Fruit fly (Drosophila melanogaster) whole organism, pupa: ENCODE measurements around the gene CG46523.

Experiments used
- CG10348 ChIP-seq: fragments of 200-800 bp; sonication (Bioruptor generic); IDR thresholded peaks from 2 replicates; pipeline ENCODE4 v1.3.6; 2022; ENCODE audit warnings: missing biosample characterization, missing genetic modification characterization
- CG12605 ChIP-seq: fragments of 200-800 bp; sonication (Bioruptor generic); IDR thresholded peaks from 2 replicates; pipeline ENCODE4 v1.3.6; 2022; ENCODE audit warnings: missing biosample characterization, missing genetic modification characterization
- CG13204 ChIP-seq: fragments of 200-800 bp; sonication (Bioruptor generic); optimal IDR thresholded peaks from 2 replicates; lab custom pipeline; 2018; ENCODE audit warnings: missing biosample characterization, mild to moderate bottlenecking, missing genetic modification characterization, moderate library complexity
- CG14655 ChIP-seq: fragments of 200-800 bp; sonication (Bioruptor generic); optimal IDR thresholded peaks from 3 replicates; lab custom pipeline; 2017; ENCODE audit warnings: mild to moderate bottlenecking, missing biosample characterization, missing genetic modification reagents, missing genetic modification characterization
- CG15710 ChIP-seq: fragments of 200-800 bp; sonication (Bioruptor generic); optimal IDR thresholded peaks from 2 replicates; lab custom pipeline; 2018; ENCODE audit warnings: missing biosample characterization, mild to moderate bottlenecking, missing genetic modification characterization, moderate library complexity
- CG17806 ChIP-seq: fragments of 200-800 bp; sonication (Bioruptor generic); optimal IDR thresholded peaks from 2 replicates; lab custom pipeline; 2018; ENCODE audit warnings: missing biosample characterization, mild to moderate bottlenecking, missing genetic modification characterization, moderate library complexity
- CG32121 ChIP-seq: fragments of 200-800 bp; sonication (Bioruptor generic); IDR thresholded peaks from 2 replicates; pipeline ENCODE4 v1.3.6; 2022; ENCODE audit warnings: missing biosample characterization, missing genetic modification characterization
- CG34367 ChIP-seq: fragments of 200-800 bp; sonication (Bioruptor generic); optimal IDR thresholded peaks from 2 replicates; lab custom pipeline; 2018; ENCODE audit warnings: missing biosample characterization, mild to moderate bottlenecking, missing genetic modification characterization
- CG4496 ChIP-seq: fragments of 200-800 bp; sonication (Bioruptor generic); IDR thresholded peaks from 3 replicates; pipeline ENCODE4 v1.3.6; 2022; ENCODE audit warnings: missing biosample characterization, missing genetic modification characterization
- CG8159 ChIP-seq: fragments of 200-800 bp; sonication (Bioruptor generic); optimal IDR thresholded peaks from 3 replicates; lab custom pipeline; 2018; ENCODE audit warnings: missing biosample characterization, mild to moderate bottlenecking, missing genetic modification characterization, moderate library complexity
- CG8301 ChIP-seq: fragments of 200-800 bp; sonication (Bioruptor generic); optimal IDR thresholded peaks from 2 replicates; lab custom pipeline; 2018; ENCODE audit warnings: missing biosample characterization, mild to moderate bottlenecking, missing genetic modification characterization
- CG9948 ChIP-seq: fragments of 200-800 bp; sonication (Bioruptor generic); optimal IDR thresholded peaks from 2 replicates; lab custom pipeline; 2018; ENCODE audit warnings: missing biosample characterization, mild to moderate bottlenecking, missing genetic modification characterization, moderate library complexity
- D1 ChIP-seq: fragments of 200-800 bp; sonication (Bioruptor generic); optimal IDR thresholded peaks from 2 replicates; lab custom pipeline; 2018; ENCODE audit warnings: missing biosample characterization, mild to moderate bottlenecking, missing genetic modification characterization, moderate library complexity
- EcR ChIP-seq: fragments of 200-800 bp; sonication (Bioruptor generic); optimal IDR thresholded peaks from 3 replicates; lab custom pipeline; 2019; ENCODE audit warnings: missing biosample characterization, missing genetic modification characterization, mild to moderate bottlenecking, moderate library complexity, missing genetic modification reagents
- Ets98B ChIP-seq: fragments of 200-800 bp; sonication (Bioruptor generic); IDR thresholded peaks from 2 replicates; pipeline ENCODE4 v1.3.6; 2022; ENCODE audit warnings: missing biosample characterization, missing genetic modification characterization
- Pif1A ChIP-seq: fragments of 200-800 bp; sonication (Bioruptor generic); optimal IDR thresholded peaks from 3 replicates; lab custom pipeline; 2016; ENCODE audit warnings: missing biosample characterization, missing genetic modification characterization
- Pif1B ChIP-seq: fragments of 200-800 bp; sonication (Bioruptor generic); optimal IDR thresholded peaks from 3 replicates; lab custom pipeline; 2016; ENCODE audit warnings: missing biosample characterization, missing genetic modification characterization
- Snoo ChIP-seq: fragments of 200-800 bp; sonication (Bioruptor generic); optimal IDR thresholded peaks from 3 replicates; lab custom pipeline; 2017; ENCODE audit warnings: missing biosample characterization, mild to moderate bottlenecking, missing genetic modification characterization, inconsistent platforms
- fd96Ca ChIP-seq: fragments of 200-800 bp; sonication (Bioruptor generic); IDR thresholded peaks from 3 replicates; pipeline ENCODE4 v1.3.6; 2022; ENCODE audit warnings: missing biosample characterization, missing genetic modification characterization
- gl ChIP-seq: fragments of 200-800 bp; sonication (Bioruptor generic); optimal IDR thresholded peaks from 2 replicates; lab custom pipeline; 2018; ENCODE audit warnings: missing biosample characterization, mild to moderate bottlenecking, missing genetic modification characterization
- rn ChIP-seq: fragments of 200-800 bp; sonication (Bioruptor generic); IDR thresholded peaks from 2 replicates; pipeline ENCODE4 v1.3.6; 2022; ENCODE audit warnings: missing biosample characterization, missing genetic modification characterization

Gene CG46523

DNA sequence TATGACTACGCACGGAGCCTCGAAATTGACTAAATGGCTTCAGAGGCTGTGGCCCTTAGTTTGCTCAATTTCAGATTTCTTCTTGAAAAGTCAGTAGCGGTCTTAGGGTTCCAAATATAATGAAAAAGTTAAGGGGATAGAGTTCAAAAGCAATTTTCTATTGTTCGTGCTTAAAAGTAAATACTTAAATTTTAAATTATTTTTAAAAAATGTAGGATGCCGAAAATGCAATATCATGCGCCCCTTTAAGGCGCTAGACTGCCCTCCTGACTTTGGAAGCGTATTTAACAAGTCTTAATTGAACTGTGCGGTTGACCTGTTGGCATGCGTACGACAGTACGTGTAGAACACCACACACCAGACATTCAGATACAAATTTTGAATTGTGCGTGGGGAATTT is 24.2 kb downstream of the CG46523 start:
- TF ChIP-seq Ets98B (no peak), CG8301 (tag; lab: Kevin White, UChicago) (no peak), CG34367 (tag; lab: Kevin White, UChicago) (no peak), Pif1A (GFP tag; lab: Kevin White, UChicago) (no peak), CG8159 (tag; lab: Kevin White, UChicago) (no peak), Pif1B (no peak), rn (no peak), CG4496 (GFP tag; lab: Robert Waterston, UW) (no peak), CG12605 (GFP tag; lab: Robert Waterston, UW) (no peak), CG15710 (tag; lab: Kevin White, UChicago) (no peak), CG17806 (tag; lab: Kevin White, UChicago) (no peak), EcR (no peak), D1 (tag; lab: Kevin White, UChicago) (no peak), Snoo (tag; lab: Kevin White, UChicago) (no peak)

DNA sequence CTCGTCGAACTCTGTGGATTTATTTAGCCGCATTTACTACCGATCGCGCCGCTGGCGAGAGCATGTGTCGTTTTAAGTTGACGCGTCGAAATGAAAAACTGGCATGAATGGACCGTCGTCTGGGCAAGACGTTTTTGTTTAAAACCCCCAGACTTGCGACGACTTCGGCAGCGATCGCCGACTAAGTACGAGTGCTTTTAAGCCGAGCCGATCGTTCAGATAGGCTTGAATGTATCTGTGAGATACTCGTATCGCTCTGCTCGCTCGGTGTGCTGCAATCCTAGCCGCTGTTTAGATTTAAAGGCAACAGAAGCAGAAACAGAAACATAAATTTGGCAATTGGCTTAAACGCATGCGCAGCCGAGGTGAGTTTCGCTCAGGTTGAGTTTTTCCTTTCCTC is 28.8 kb downstream of the CG46523 start, which contains the start of gene dsb:
TSS of gene dsb (minus strand) at position 91 of the 400 bp plus-strand sequence.
- no peak for TF ChIP-seq Pif1A (GFP tag; lab: Kevin White, UChicago)
- TF ChIP-seq CG13204, result peak; percentile 7
- TF ChIP-seq, all 21 proteins: peak for 1

DNA sequence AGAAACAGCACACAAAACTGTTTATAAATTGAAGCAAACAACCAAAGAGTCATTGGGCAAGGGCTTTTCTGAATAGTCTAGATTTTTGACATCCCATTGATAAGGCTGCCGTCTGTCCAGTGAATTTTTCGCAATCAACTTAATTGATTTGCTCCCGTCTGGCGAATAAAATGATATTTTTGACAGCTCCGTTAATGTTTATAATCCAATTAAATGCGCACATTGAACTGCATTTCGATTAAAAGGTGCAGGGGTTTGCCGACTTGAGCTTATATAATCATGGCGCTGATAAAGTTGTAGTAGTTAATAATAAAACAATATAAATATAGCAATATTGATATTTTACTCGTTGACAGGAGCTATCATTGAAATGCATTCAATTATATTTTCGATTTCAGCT is 29.9 kb downstream of the CG46523 start:
- TF ChIP-seq Ets98B (no peak), CG32121 (GFP tag; lab: Robert Waterston, UW) (no peak), fd96Ca (GFP tag; lab: Robert Waterston, UW) (no peak), gl (no peak), CG12605 (GFP tag; lab: Robert Waterston, UW) (no peak), CG4496 (GFP tag; lab: Robert Waterston, UW) (no peak), CG8159 (tag; lab: Kevin White, UChicago) (no peak), CG9948 (tag; lab: Kevin White, UChicago) (no peak), CG14655 (GFP tag; lab: Kevin White, UChicago) (no peak), CG15710 (tag; lab: Kevin White, UChicago) (no peak), CG10348 (GFP tag; lab: Robert Waterston, UW) (no peak), CG13204 (no peak), D1 (tag; lab: Kevin White, UChicago) (no peak)

DNA sequence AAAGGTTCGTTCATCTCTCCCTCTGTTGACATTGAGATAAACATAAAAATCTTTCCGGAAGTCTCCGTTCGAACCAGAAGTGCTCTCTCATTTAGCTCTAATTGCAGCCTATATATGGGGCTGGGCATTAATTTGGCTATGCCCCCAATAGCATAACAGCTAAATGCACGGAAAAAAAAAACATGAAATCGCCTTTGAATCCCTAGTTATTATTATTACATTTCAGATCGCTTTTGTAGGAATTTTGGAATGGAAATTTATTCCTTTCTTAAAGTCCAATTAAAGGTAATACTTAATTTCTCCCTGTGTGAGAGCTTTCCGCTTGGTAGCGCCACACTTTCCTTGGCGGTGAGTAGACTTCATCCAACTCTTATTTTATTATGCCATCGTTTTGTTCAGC is 32.7 kb downstream of the CG46523 start:
- TF ChIP-seq Pif1A (GFP tag; lab: Kevin White, UChicago) (peak; percentile 19), gl (no peak), CG8301 (tag; lab: Kevin White, UChicago) (no peak), CG8159 (tag; lab: Kevin White, UChicago) (peak; percentile 4), CG17806 (tag; lab: Kevin White, UChicago) (no peak), CG32121 (GFP tag; lab: Robert Waterston, UW) (no peak)
- TF ChIP-seq, all 21 proteins: peak for 2

DNA sequence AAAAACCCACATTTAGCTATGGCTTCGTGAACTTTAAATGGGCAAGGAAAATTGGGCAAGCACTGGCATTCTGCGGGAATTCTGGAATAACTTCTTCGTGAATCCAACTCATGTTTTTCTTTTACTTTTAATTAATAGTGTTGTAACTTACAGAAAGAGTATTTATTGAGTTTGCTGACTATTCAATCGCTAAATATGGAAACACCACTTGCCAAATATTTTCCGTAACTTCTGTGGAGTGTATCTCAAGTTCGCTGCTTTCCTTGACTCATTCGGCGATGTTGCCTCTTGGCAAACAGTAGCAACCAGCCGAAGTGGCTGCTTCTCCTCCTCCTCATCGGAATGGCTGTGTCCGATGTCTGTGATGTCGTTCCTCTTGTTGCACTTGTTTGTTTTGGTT is 33.6 kb downstream of the CG46523 start:
- no peak for TF ChIP-seq CG4496 (GFP tag; lab: Robert Waterston, UW)
- TF ChIP-seq CG15710 (tag; lab: Kevin White, UChicago), result peak; percentile 23
- no peak for TF ChIP-seq CG13204
- no peak for TF ChIP-seq rn
- peak; percentile 39 for TF ChIP-seq Pif1A (GFP tag; lab: Kevin White, UChicago)
- peak; percentile 36 for TF ChIP-seq CG8301 (tag; lab: Kevin White, UChicago)
- peak; percentile 40 for TF ChIP-seq CG8159 (tag; lab: Kevin White, UChicago)
- TF ChIP-seq CG32121 (GFP tag; lab: Robert Waterston, UW), result peak; percentile 19; the same call in 1 of the 2 replicates
- TF ChIP-seq CG14655 (GFP tag; lab: Kevin White, UChicago), result peak; percentile 14
- TF ChIP-seq CG9948 (tag; lab: Kevin White, UChicago), result no peak
- TF ChIP-seq CG34367 (tag; lab: Kevin White, UChicago), result no peak
- no peak for TF ChIP-seq CG17806 (tag; lab: Kevin White, UChicago)
- TF ChIP-seq Ets98B, result no peak
- no peak for TF ChIP-seq D1 (tag; lab: Kevin White, UChicago)
- no peak for TF ChIP-seq EcR
- TF ChIP-seq Snoo (tag; lab: Kevin White, UChicago), result no peak
- TF ChIP-seq fd96Ca (GFP tag; lab: Robert Waterston, UW), result peak; percentile 47; the same call in 2 of the 3 replicates
- no peak for TF ChIP-seq CG10348 (GFP tag; lab: Robert Waterston, UW)
- TF ChIP-seq gl, result no peak
- no peak for TF ChIP-seq CG12605 (GFP tag; lab: Robert Waterston, UW)
- TF ChIP-seq Pif1B, result peak; percentile 12

DNA sequence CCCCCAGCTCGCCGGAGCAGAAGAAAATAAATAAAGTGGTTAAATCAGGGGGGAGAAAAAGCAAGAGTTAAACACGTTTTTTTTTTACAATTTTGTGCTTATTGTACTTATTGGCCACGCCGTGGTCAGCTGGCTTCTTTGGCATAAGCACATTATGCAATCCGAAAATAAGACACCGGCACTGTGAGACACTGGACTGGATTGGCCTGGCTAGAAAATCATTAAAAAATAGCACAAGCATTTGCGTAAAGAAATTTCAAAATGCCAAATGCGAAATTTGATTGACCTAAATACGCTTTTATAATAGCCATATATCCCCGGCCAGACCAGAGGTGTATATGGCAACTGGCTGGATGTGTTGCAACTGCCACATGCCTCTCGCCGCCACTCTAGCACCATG is 34.5 kb downstream of the CG46523 start:
- TF ChIP-seq fd96Ca (GFP tag; lab: Robert Waterston, UW), result 0 out of 3 replicates have a peak, but pooled peaks have one; percentile 16
- TF ChIP-seq rn, result no peak

DNA sequence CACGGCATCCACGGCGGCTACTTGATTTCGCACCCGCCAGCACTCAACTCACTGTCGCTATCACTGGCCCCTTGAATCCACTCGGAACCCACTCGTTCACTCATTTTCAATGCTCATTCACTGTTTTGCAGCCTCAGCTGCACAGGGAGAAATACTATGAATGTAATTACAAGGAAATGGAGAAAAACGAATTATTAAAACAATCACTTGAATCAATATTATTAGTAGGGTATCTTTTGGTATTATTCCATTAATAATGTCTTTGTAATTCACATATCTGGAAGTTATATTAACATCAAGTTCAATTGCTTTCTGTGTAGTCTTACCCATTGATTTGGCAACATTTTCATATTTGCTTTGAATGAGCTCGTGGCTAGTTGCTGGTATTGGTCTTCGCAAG is 38.3 kb downstream of the CG46523 start:
- TF ChIP-seq CG4496 (GFP tag; lab: Robert Waterston, UW), result peak; percentile 87
- TF ChIP-seq Pif1B, result peak; percentile 5
- TF ChIP-seq CG15710 (tag; lab: Kevin White, UChicago), result no peak
- TF ChIP-seq CG9948 (tag; lab: Kevin White, UChicago), result no peak
- peak; percentile 60 for TF ChIP-seq CG8301 (tag; lab: Kevin White, UChicago)
- peak; percentile 58; the same call in 2 of the 3 replicates for TF ChIP-seq fd96Ca (GFP tag; lab: Robert Waterston, UW)
- no peak for TF ChIP-seq Snoo (tag; lab: Kevin White, UChicago)
- TF ChIP-seq gl, result no peak
- TF ChIP-seq CG14655 (GFP tag; lab: Kevin White, UChicago), result peak; percentile 49
- peak; percentile 50 for TF ChIP-seq Pif1A (GFP tag; lab: Kevin White, UChicago)
- TF ChIP-seq CG10348 (GFP tag; lab: Robert Waterston, UW), result peak; percentile 29; the same call in 1 of the 2 replicates
- peak; percentile 94 for TF ChIP-seq CG32121 (GFP tag; lab: Robert Waterston, UW)
- peak; percentile 78 for TF ChIP-seq rn
- peak; percentile 90 for TF ChIP-seq Ets98B
- no peak for TF ChIP-seq D1 (tag; lab: Kevin White, UChicago)
- no peak for TF ChIP-seq CG13204
- TF ChIP-seq CG12605 (GFP tag; lab: Robert Waterston, UW), result peak; percentile 78
- no peak for TF ChIP-seq EcR
- TF ChIP-seq CG17806 (tag; lab: Kevin White, UChicago), result peak; percentile 37
- TF ChIP-seq CG34367 (tag; lab: Kevin White, UChicago), result no peak
- peak; percentile 38 for TF ChIP-seq CG8159 (tag; lab: Kevin White, UChicago)
